Worm (Caenorhabditis elegans) whole organism, young adult: ENCODE data around the gene dsc-4.

Experiments
- B0019.2 ChIP-seq: fragments of 200-800 bp; sonication (Bioruptor generic); conservative IDR thresholded peaks from 2 replicates; pipeline ENCODE4 v1.3.6; 2022; ENCODE audit warnings: missing genetic modification reagents, missing genetic modification characterization, missing compliant biosample characterization
- B0035.1 ChIP-seq: sonication (generic microtip); optimal IDR thresholded peaks from 2 replicates; lab custom pipeline; 2016; ENCODE audit warnings: missing genetic modification characterization, mild to moderate bottlenecking, missing compliant biosample characterization, missing genotype, missing genetic modification reagents
- C06A6.2 ChIP-seq: fragments of 200-800 bp; sonication (Bioruptor generic); conservative IDR thresholded peaks from 2 replicates; pipeline ENCODE4 v1.3.6; 2022; ENCODE audit warnings: missing genetic modification characterization, missing compliant biosample characterization
- F55B11.4 ChIP-seq: sonication (generic microtip); optimal IDR thresholded peaks from 2 replicates; lab custom pipeline; 2016; ENCODE audit warnings: missing compliant biosample characterization, missing genetic modification characterization, borderline replicate concordance; ENCODE audit not compliant: insufficient read depth
- Y53F4B.3 ChIP-seq: fragments of 200-800 bp; sonication (Bioruptor generic); IDR thresholded peaks from 2 replicates; pipeline ENCODE4 v1.3.6; 2022; ENCODE audit warnings: missing genetic modification reagents, missing genetic modification characterization, missing compliant biosample characterization
- Y56A3A.18 ChIP-seq: fragments of 200-800 bp; sonication (Bioruptor generic); IDR thresholded peaks from 2 replicates; pipeline ENCODE4 v1.3.6; 2022; ENCODE audit warnings: missing genetic modification reagents, missing genetic modification characterization, missing compliant biosample characterization
- Y95B8A.8 ChIP-seq: fragments of 200-800 bp; sonication (Bioruptor generic); IDR thresholded peaks from 2 replicates; pipeline ENCODE4 v1.3.6; 2022; ENCODE audit warnings: missing genetic modification reagents, missing genetic modification characterization, missing compliant biosample characterization
- aptf-2 ChIP-seq: fragments of 200-800 bp; sonication (Bioruptor generic); conservative IDR thresholded peaks from 2 replicates; pipeline ENCODE4 v1.3.6; 2022; ENCODE audit warnings: missing genetic modification reagents, missing genetic modification characterization, missing compliant biosample characterization
- attf-3 ChIP-seq: fragments of 200-800 bp; sonication (Bioruptor generic); conservative IDR thresholded peaks from 2 replicates; pipeline ENCODE4 v1.3.6; 2022; ENCODE audit warnings: missing genetic modification reagents, missing genetic modification characterization, missing compliant biosample characterization
- attf-5 ChIP-seq: fragments of 200-800 bp; sonication (Bioruptor generic); optimal IDR thresholded peaks from 2 replicates; lab custom pipeline; 2018; ENCODE audit warnings: mild to moderate bottlenecking, missing genetic modification characterization, missing compliant biosample characterization
- bed-1 ChIP-seq: fragments of 200-800 bp; sonication (Bioruptor generic); IDR thresholded peaks from 2 replicates; pipeline ENCODE4 v1.3.6; 2022; ENCODE audit warnings: missing genetic modification reagents, missing genetic modification characterization, missing compliant biosample characterization
- cebp-1 ChIP-seq, 2 experiments: fragments of 200-800 bp in 1 of 2; sonication (Bioruptor generic) in 1 of 2; sonication (generic microtip) in 1 of 2; IDR thresholded peaks in 1 of 2; optimal IDR thresholded peaks in 1 of 2; 2 replicates each; pipeline versions ENCODE4 v1.3.6 to Lab custom; 2017 to 2022; ENCODE audit warnings: missing compliant biosample characterization in 2 of 2, missing genetic modification characterization in 2 of 2, mild to moderate bottlenecking in 1 of 2, missing genetic modification reagents in 1 of 2, moderate library complexity in 1 of 2
- ceh-27 ChIP-seq: fragments of 200-800 bp; sonication (Bioruptor generic); optimal IDR thresholded peaks from 2 replicates; lab custom pipeline; 2018; ENCODE audit warnings: mild to moderate bottlenecking, missing genetic modification characterization, moderate library complexity, missing compliant biosample characterization
- die-1 ChIP-seq: sonication (generic microtip); optimal IDR thresholded peaks from 2 replicates; lab custom pipeline; 2016; ENCODE audit warnings: missing genotype, mild to moderate bottlenecking, missing genetic modification characterization, missing compliant biosample characterization
- efl-1 ChIP-seq: fragments of 150-350 bp; optimal IDR thresholded peaks from 2 replicates; lab custom pipeline; 2014; ENCODE audit warnings: missing biosample characterization, missing genetic modification reagents, missing genetic modification characterization
- hlh-12 ChIP-seq: sonication (generic microtip); optimal IDR thresholded peaks from 2 replicates; lab custom pipeline; 2016; ENCODE audit warnings: missing genetic modification characterization, missing compliant biosample characterization
- hsf-1 ChIP-seq: fragments of 200-800 bp; sonication (Bioruptor generic); IDR thresholded peaks from 2 replicates; pipeline ENCODE4 v1.3.6; 2022; ENCODE audit warnings: missing genetic modification reagents, missing genetic modification characterization, missing compliant biosample characterization
- lag-1 ChIP-seq: fragments of 200-800 bp; sonication (Bioruptor generic); IDR thresholded peaks from 2 replicates; pipeline ENCODE4 v1.3.6; 2022; ENCODE audit warnings: missing genetic modification reagents, missing genetic modification characterization, missing compliant biosample characterization
- lin-40 ChIP-seq: sonication (generic microtip); optimal IDR thresholded peaks from 2 replicates; lab custom pipeline; 2016; ENCODE audit warnings: missing genetic modification characterization, mild to moderate bottlenecking, missing compliant biosample characterization, missing genotype, missing genetic modification reagents
- lin-54 ChIP-seq: fragments of 200-800 bp; sonication (Bioruptor generic); optimal IDR thresholded peaks from 2 replicates; lab custom pipeline; 2018; ENCODE audit warnings: mild to moderate bottlenecking, missing genetic modification characterization, missing compliant biosample characterization
- madf-10 ChIP-seq: sonication (generic microtip); optimal IDR thresholded peaks from 2 replicates; lab custom pipeline; 2016; ENCODE audit warnings: mild to moderate bottlenecking, missing genetic modification characterization, missing compliant biosample characterization
- madf-8 ChIP-seq: fragments of 200-800 bp; sonication (Bioruptor generic); conservative IDR thresholded peaks from 2 replicates; pipeline ENCODE4 v1.3.6; 2022; ENCODE audit warnings: missing genetic modification reagents, missing genetic modification characterization, missing compliant biosample characterization
- mel-28 ChIP-seq: sonication (generic microtip); optimal IDR thresholded peaks from 2 replicates; lab custom pipeline; 2016; ENCODE audit warnings: borderline replicate concordance, mild to moderate bottlenecking, missing genetic modification characterization, missing compliant biosample characterization
- mes-4 ChIP-seq: sonication (generic microtip); optimal IDR thresholded peaks from 2 replicates; lab custom pipeline; 2016; ENCODE audit warnings: missing genotype, missing genetic modification characterization, missing compliant biosample characterization
- nhr-120 ChIP-seq: fragments of 200-800 bp; sonication (Bioruptor generic); IDR thresholded peaks from 2 replicates; pipeline ENCODE4 v1.3.6; 2022; ENCODE audit warnings: missing genetic modification characterization, missing compliant biosample characterization
- nhr-179 ChIP-seq: sonication (generic microtip); optimal IDR thresholded peaks from 2 replicates; lab custom pipeline; 2016; ENCODE audit warnings: mild to moderate bottlenecking, missing genetic modification characterization, missing compliant biosample characterization
- nhr-80 ChIP-seq: sonication (generic microtip); optimal IDR thresholded peaks from 2 replicates; lab custom pipeline; 2016; ENCODE audit warnings: missing genetic modification characterization, missing compliant biosample characterization
- repo-1 ChIP-seq: sonication (generic microtip); optimal IDR thresholded peaks from 2 replicates; lab custom pipeline; 2017; ENCODE audit warnings: mild to moderate bottlenecking, missing genetic modification characterization, missing compliant biosample characterization
- snpc-1.3 ChIP-seq: sonication (generic microtip); optimal IDR thresholded peaks from 2 replicates; lab custom pipeline; 2017; ENCODE audit warnings: missing genetic modification characterization, mild to moderate bottlenecking, missing compliant biosample characterization, antibody characterized with exemption, moderate library complexity, missing genotype, missing genetic modification reagents; ENCODE audit not compliant: insufficient read depth
- snpc-3.4 ChIP-seq: sonication (generic microtip); optimal IDR thresholded peaks from 2 replicates; lab custom pipeline; 2017; ENCODE audit warnings: missing genetic modification characterization, mild to moderate bottlenecking, missing compliant biosample characterization, antibody characterized with exemption, moderate library complexity, missing genotype, missing genetic modification reagents
- sptf-2 ChIP-seq: fragments of 200-800 bp; sonication (Bioruptor generic); optimal IDR thresholded peaks from 2 replicates; lab custom pipeline; 2018; ENCODE audit warnings: mild to moderate bottlenecking, missing genetic modification characterization, missing compliant biosample characterization
- tbp1 ChIP-seq: fragments of 200-800 bp; sonication (Bioruptor generic); optimal IDR thresholded peaks from 2 replicates; lab custom pipeline; 2018; ENCODE audit warnings: mild to moderate bottlenecking, missing genetic modification characterization, missing compliant biosample characterization
- unc-130 ChIP-seq: sonication (generic microtip); optimal IDR thresholded peaks from 2 replicates; lab custom pipeline; 2016; ENCODE audit warnings: missing genetic modification reagents, missing genetic modification characterization, missing compliant biosample characterization
- unc-62 ChIP-seq: fragments of 150-350 bp; optimal IDR thresholded peaks from 2 replicates; lab custom pipeline; 2014; ENCODE audit warnings: missing biosample characterization, missing genetic modification reagents, missing genetic modification characterization
- zim-3 ChIP-seq: sonication (generic microtip); optimal IDR thresholded peaks from 2 replicates; lab custom pipeline; 2017; ENCODE audit warnings: mild to moderate bottlenecking, missing genetic modification characterization, moderate library complexity, missing compliant biosample characterization
- ztf-18 ChIP-seq: sonication (generic microtip); optimal IDR thresholded peaks from 2 replicates; lab custom pipeline; 2016; ENCODE audit warnings: missing genotype, mild to moderate bottlenecking, missing genetic modification characterization, missing compliant biosample characterization

dsc-4 gene

ce11 chrIV:320380-320779, at the start of gene dsc-4:
Gene dsc-4 (minus strand): TSS chrIV:320544.
- TF ChIP-seq nhr-80 (tag; lab: Kevin White, UChicago), result peak; percentile 1
- TF ChIP-seq nhr-120 (GFP tag; lab: Robert Waterston, UW), result no peak
- no peak for TF ChIP-seq madf-8

DNA sequence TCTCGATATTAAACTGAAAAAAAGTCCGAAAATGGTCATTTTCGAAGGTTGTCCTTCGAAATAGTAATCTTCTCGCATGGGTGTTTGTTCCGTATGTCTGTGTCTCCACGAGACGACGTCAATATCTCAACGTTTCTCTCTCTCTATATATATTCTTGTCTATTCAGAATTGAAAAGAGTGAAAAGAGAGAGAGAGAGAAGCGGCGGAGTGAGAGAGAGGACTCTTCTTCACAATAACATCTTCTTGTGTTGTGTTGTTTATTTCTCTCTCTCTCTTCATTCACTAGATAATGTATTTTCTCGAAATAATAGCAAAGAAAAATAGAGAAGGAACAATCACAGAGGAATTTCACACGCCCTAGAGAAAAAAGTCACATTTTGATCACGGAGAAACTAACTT, 46.1 kb upstream of the dsc-4 start:
- TF ChIP-seq mel-28 (tag; lab: Kevin White, UChicago) (no peak), ceh-27 (GFP tag; lab: Kevin White, UChicago) (peak; percentile 14), lin-40 (tag; lab: Kevin White, UChicago) (peak; percentile 10), cebp-1 (GFP tag; IDR thresholded peaks at IDR 0.05; lab: Robert Waterston, UW) (no peak), cebp-1 (tag; optimal IDR thresholded peaks at IDR 0.05; lab: Kevin White, UChicago) (peak; percentile 19)
- TF ChIP-seq, all 124 proteins: peak for 3

DNA sequence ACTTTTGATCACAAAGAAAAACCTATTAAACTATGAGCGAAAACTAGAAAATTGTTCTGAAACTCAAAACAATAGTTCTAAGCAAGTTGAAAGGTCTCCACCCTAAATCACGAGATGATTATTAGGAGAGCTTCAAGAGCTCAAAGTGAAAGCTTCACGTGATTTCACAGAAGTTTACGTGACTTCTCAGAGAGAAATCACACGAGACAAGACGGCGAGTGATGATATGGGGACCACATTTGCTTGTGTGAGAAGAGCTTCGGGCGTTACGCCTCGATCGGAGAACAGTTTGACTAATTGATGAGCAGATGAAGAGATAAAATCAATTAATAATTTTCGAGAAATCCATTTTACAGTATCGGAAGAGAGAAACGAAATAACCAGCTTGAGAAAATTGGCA, 44.6 kb upstream of the dsc-4 start:
- TF ChIP-seq snpc-3.4, result no peak
- TF ChIP-seq aptf-2 (GFP tag; lab: Robert Waterston, UW), result no peak
- TF ChIP-seq nhr-179 (tag; lab: Kevin White, UChicago), result no peak
- TF ChIP-seq B0035.1 (tag; lab: Kevin White, UChicago), result no peak
- no peak for TF ChIP-seq efl-1 (GFP tag; lab: Kevin White, UChicago)
- TF ChIP-seq hlh-12 (tag; lab: Kevin White, UChicago), result no peak
- no peak for TF ChIP-seq attf-3
- no peak for TF ChIP-seq tbp1 (GFP tag; lab: Kevin White, UChicago)
- TF ChIP-seq lag-1, result no peak
- no peak for TF ChIP-seq Y95B8A.8 (GFP tag; lab: Robert Waterston, UW)
- TF ChIP-seq sptf-2 (GFP tag; lab: Kevin White, UChicago), result no peak
- no peak for TF ChIP-seq repo-1
- TF ChIP-seq B0019.2 (GFP tag; lab: Robert Waterston, UW), result no peak
- no peak for TF ChIP-seq mes-4
- TF ChIP-seq zim-3 (tag; lab: Kevin White, UChicago), result no peak
- no peak for TF ChIP-seq ztf-18 (tag; lab: Kevin White, UChicago)
- no peak for TF ChIP-seq lin-54 (GFP tag; lab: Kevin White, UChicago)
- no peak for TF ChIP-seq bed-1 (GFP tag; lab: Robert Waterston, UW)
- no peak for TF ChIP-seq snpc-1.3
- TF ChIP-seq, all 124 proteins: peak for 0

DNA sequence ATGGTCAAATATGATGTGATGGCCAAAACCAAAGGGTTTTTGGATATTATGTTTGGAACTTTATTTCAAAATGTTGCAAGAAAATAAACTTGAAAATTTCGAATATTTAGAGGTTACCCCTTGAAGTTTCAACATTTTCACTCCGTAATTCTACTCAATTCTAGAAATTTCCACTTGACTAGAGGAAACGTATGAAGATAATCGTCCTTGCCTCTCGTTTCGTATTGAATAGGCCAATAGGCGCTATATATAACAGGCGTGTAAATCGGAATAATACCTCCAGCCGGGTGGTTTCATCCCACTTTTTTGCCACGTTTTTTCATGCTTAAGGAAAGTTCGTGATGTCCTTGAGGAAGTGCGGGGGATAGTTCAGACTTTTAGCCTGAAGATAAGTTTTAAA, 22.9 kb upstream of the dsc-4 start:
- TF ChIP-seq unc-62 (GFP tag; lab: Kevin White, UChicago) (no peak), attf-5 (GFP tag; lab: Kevin White, UChicago) (no peak), die-1 (tag; lab: Kevin White, UChicago) (no peak), F55B11.4 (tag; lab: Kevin White, UChicago) (no peak), hlh-12 (tag; lab: Kevin White, UChicago) (no peak), C06A6.2 (GFP tag; lab: Robert Waterston, UW) (no peak), madf-10 (tag; lab: Kevin White, UChicago) (no peak), unc-130 (GFP tag; lab: Kevin White, UChicago) (no peak), Y53F4B.3 (GFP tag; lab: Robert Waterston, UW) (no peak), Y56A3A.18 (GFP tag; lab: Robert Waterston, UW) (no peak), hsf-1 (GFP tag; lab: Robert Waterston, UW) (no peak), mel-28 (tag; lab: Kevin White, UChicago) (no peak)
